Comparison of ENCODE assay signal across 2 fruit fly cellular contexts in genomic region chr2L:4385387-4386279, dm6.
TF ChIP-seq lines count a peak whose summit lies in the region.

Gene Vps53, minus strand, starts transcription at chr2L:4386062.

- no peak for TF ChIP-seq CTCF in whole organism, embryonic (GFP tag; optimal IDR thresholded peaks at IDR 0.05; lab: Kevin White, UChicago)

TF ChIP-seq in whole organism, embryonic, 481 proteins besides CTCF, POLR2A, EP300 and RAD21 (continues in another document):
- TF ChIP-seq az2 (GFP tag; optimal IDR thresholded peaks at IDR 0.05; lab: Kevin White, UChicago): no peak
- peak; percentile 7 for TF ChIP-seq Myb (GFP tag; optimal IDR thresholded peaks at IDR 0.05; lab: Kevin White, UChicago)
- TF ChIP-seq cad (GFP tag; optimal IDR thresholded peaks at IDR 0.05; lab: Kevin White, UChicago): no peak
- TF ChIP-seq CG18476 (GFP tag; optimal IDR thresholded peaks at IDR 0.05; lab: Kevin White, UChicago): no peak
- TF ChIP-seq NK7.1 (GFP tag; optimal IDR thresholded peaks at IDR 0.05; lab: Kevin White, UChicago): no peak
- TF ChIP-seq bbx (GFP tag; IDR thresholded peaks at IDR 0.05; lab: Robert Waterston, UW; ENCODE audit: partially characterized antibody): peak; percentile 47
- no peak for TF ChIP-seq CG7786 (GFP tag; optimal IDR thresholded peaks at IDR 0.05; lab: Kevin White, UChicago)
- 0 out of 4 replicates have a peak, but pooled peaks have one; percentile 55 for TF ChIP-seq chinmo (GFP tag; IDR thresholded peaks at IDR 0.05; lab: Robert Waterston, UW; ENCODE audit: partially characterized antibody)
- peak; percentile 15 for TF ChIP-seq YL-1 (GFP tag; optimal IDR thresholded peaks at IDR 0.05; lab: Kevin White, UChicago)
- TF ChIP-seq CG14965 (GFP tag; optimal IDR thresholded peaks at IDR 0.05; lab: Kevin White, UChicago; ENCODE audit: borderline replicate concordance): no peak
- peak; percentile 48; the same call in 1 of the 2 replicates for TF ChIP-seq GATAe (GFP tag; conservative IDR thresholded peaks at IDR 0.05; lab: Robert Waterston, UW)
- peak; percentile 14 for TF ChIP-seq CG1603 (tag; optimal IDR thresholded peaks at IDR 0.05; lab: Kevin White, UChicago)
- no peak for TF ChIP-seq odd (GFP tag; optimal IDR thresholded peaks at IDR 0.05; lab: Kevin White, UChicago)
- no peak for TF ChIP-seq crc (GFP tag; optimal IDR thresholded peaks at IDR 0.05; lab: Kevin White, UChicago)
- TF ChIP-seq trem (tag; optimal IDR thresholded peaks at IDR 0.05; lab: Kevin White, UChicago): peak; percentile 26
- TF ChIP-seq bcd (GFP tag; optimal IDR thresholded peaks at IDR 0.05; lab: Kevin White, UChicago): no peak
- peak; percentile 60 for TF ChIP-seq sens (GFP tag; lab: Kevin White, UChicago)
- peak; percentile 88 for TF ChIP-seq CG7928 (GFP tag; optimal IDR thresholded peaks at IDR 0.05; lab: Kevin White, UChicago)
- TF ChIP-seq br (optimal IDR thresholded peaks at IDR 0.05; lab: Kevin White, UChicago): no peak
- TF ChIP-seq Med (GFP tag; lab: Kevin White, UChicago): peak; percentile 20
- peak; percentile 30 for TF ChIP-seq CG2116 (GFP tag; optimal IDR thresholded peaks at IDR 0.05; lab: Kevin White, UChicago)
- no peak for TF ChIP-seq ham (GFP tag; IDR thresholded peaks at IDR 0.05; lab: Robert Waterston, UW)
- peak; percentile 32; the same call in 1 of the 3 replicates for TF ChIP-seq CG16813 (GFP tag; IDR thresholded peaks at IDR 0.05; lab: Robert Waterston, UW; ENCODE audit: partially characterized antibody)
- TF ChIP-seq Dref (GFP tag; IDR thresholded peaks at IDR 0.05; lab: Robert Waterston, UW): peak; percentile 69
- TF ChIP-seq tap (tag; optimal IDR thresholded peaks at IDR 0.05; lab: Kevin White, UChicago): no peak
- peak; percentile 11 for TF ChIP-seq CG14710 (tag; optimal IDR thresholded peaks at IDR 0.05; lab: Kevin White, UChicago)
- TF ChIP-seq Dll (GFP tag; IDR thresholded peaks at IDR 0.05; lab: Robert Waterston, UW; ENCODE audit: partially characterized antibody): peak; percentile 58; the same call in 2 of the 4 replicates
- peak; percentile 54 for TF ChIP-seq BEAF-32 (GFP tag; optimal IDR thresholded peaks at IDR 0.05; lab: Kevin White, UChicago)
- TF ChIP-seq Eip74EF (GFP tag; optimal IDR thresholded peaks at IDR 0.05; lab: Kevin White, UChicago): no peak
- TF ChIP-seq Lpt (GFP tag; optimal IDR thresholded peaks at IDR 0.05; lab: Kevin White, UChicago): no peak
- TF ChIP-seq stwl (tag; optimal IDR thresholded peaks at IDR 0.05; lab: Kevin White, UChicago): peak; percentile 24
- no peak for TF ChIP-seq HmgD (GFP tag; optimal IDR thresholded peaks at IDR 0.05; lab: Kevin White, UChicago)
- TF ChIP-seq CG13287 (GFP tag; IDR thresholded peaks at IDR 0.05; lab: Robert Waterston, UW; ENCODE audit: partially characterized antibody): peak; percentile 61
- no peak for TF ChIP-seq toy (GFP tag; IDR thresholded peaks at IDR 0.05; lab: Robert Waterston, UW)
- peak; percentile 85 for TF ChIP-seq Dp (GFP tag; optimal IDR thresholded peaks at IDR 0.05; lab: Kevin White, UChicago)
- TF ChIP-seq Stat92E (GFP tag; optimal IDR thresholded peaks at IDR 0.05; lab: Kevin White, UChicago): peak in 1 of 3 experiments; percentile 26
- peak; percentile 56 for TF ChIP-seq pzg (GFP tag; optimal IDR thresholded peaks at IDR 0.05; lab: Kevin White, UChicago)
- peak; percentile 77 for TF ChIP-seq grn (GFP tag; optimal IDR thresholded peaks at IDR 0.05; lab: Kevin White, UChicago)
- TF ChIP-seq MESR4 (GFP tag; optimal IDR thresholded peaks at IDR 0.05; lab: Kevin White, UChicago): peak; percentile 59
- TF ChIP-seq Scr (GFP tag; IDR thresholded peaks at IDR 0.05; lab: Robert Waterston, UW; ENCODE audit: partially characterized antibody): peak; percentile 35; the same call in 1 of the 2 replicates
- peak in 1 of 2 experiments; percentile 82 for TF ChIP-seq Pdp1 (GFP tag; optimal IDR thresholded peaks at IDR 0.05; lab: Kevin White, UChicago)
- TF ChIP-seq unc-4 (GFP tag; IDR thresholded peaks at IDR 0.05; lab: Robert Waterston, UW; ENCODE audit: partially characterized antibody): peak; percentile 35; the same call in 1 of the 2 replicates
- peak; percentile 100 for TF ChIP-seq CG17186 (GFP tag; optimal IDR thresholded peaks at IDR 0.05; lab: Kevin White, UChicago)

TF ChIP-seq in whole organism, prepupa, 60 proteins besides CTCF, POLR2A, EP300 and RAD21:
- no peak for TF ChIP-seq salr (GFP tag; optimal IDR thresholded peaks at IDR 0.05; lab: Kevin White, UChicago)
- TF ChIP-seq svp (GFP tag; lab: Kevin White, UChicago): peak; percentile 98
- TF ChIP-seq pdm3 (GFP tag; optimal IDR thresholded peaks at IDR 0.05; lab: Kevin White, UChicago): no peak
- no peak for TF ChIP-seq Lpt (GFP tag; optimal IDR thresholded peaks at IDR 0.05; lab: Kevin White, UChicago)
- no peak for TF ChIP-seq Met (GFP tag; optimal IDR thresholded peaks at IDR 0.05; lab: Kevin White, UChicago)
- no peak for TF ChIP-seq net (GFP tag; optimal IDR thresholded peaks at IDR 0.05; lab: Kevin White, UChicago)
